Fruit fly (Drosophila melanogaster) ovary, adult (tissue): Measurements from ENCODE around the gene Drep4.

Source experiments
- CG17801 ChIP-seq: fragments of 200-800 bp; optimal IDR thresholded peaks from 2 replicates; lab custom pipeline; 2019; ENCODE audit warnings: missing biosample characterization, mild to moderate bottlenecking, missing genetic modification characterization, moderate library complexity; ENCODE audit not compliant: partially characterized antibody

Gene Drep4

dm6 chr2L:13289689-13290088 is 3.4 kb upstream of the Drep4 start, which contains the start of gene CG31729:
Gene CG31729 (plus strand): TSS chr2L:13289997.
- peak; percentile 25 for TF ChIP-seq CG17801 (GFP tag; lab: Kevin White, UChicago)

DNA sequence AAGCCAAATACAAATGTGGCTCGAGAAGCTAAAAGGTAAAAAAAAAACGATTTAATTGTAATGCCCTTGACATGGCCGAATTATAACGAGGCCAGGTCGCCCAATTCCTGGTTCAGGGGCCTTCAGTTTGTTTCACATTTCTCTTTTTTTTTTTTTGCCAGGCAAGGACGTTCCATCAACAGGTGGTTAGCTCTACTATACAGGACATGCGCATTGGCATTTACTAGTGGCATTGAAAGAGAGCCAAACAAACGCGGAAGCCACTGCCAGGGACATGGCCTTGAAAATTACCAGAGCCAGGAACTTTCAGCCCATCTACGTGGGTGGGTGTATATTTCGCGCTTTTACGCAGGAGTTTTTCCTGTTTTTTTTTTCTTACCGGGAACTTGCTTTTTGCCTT is 471 bp downstream of the Drep4 start:
- no peak for TF ChIP-seq CG17801 (GFP tag; lab: Kevin White, UChicago)

DNA sequence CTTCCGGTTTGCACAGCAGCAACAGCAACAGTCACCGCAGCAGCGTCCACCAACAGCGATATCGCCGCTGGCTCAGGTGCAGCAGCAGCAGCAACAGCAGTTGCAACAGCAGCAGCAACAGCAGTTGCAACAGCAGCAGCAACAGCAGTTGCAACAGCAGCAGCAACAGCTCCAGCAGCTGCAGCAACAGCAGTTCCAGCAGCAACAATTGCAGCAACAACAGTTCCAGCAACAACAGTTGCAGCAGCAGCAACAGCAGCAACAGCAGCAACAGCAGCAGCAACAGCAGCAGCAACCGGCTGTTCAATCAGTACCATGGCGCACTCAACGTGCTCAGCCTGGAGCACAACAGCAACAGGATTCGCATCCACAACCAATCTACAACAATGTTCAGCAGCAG is 13.7 kb downstream of the Drep4 start:
- no peak for TF ChIP-seq CG17801 (GFP tag; lab: Kevin White, UChicago)

DNA sequence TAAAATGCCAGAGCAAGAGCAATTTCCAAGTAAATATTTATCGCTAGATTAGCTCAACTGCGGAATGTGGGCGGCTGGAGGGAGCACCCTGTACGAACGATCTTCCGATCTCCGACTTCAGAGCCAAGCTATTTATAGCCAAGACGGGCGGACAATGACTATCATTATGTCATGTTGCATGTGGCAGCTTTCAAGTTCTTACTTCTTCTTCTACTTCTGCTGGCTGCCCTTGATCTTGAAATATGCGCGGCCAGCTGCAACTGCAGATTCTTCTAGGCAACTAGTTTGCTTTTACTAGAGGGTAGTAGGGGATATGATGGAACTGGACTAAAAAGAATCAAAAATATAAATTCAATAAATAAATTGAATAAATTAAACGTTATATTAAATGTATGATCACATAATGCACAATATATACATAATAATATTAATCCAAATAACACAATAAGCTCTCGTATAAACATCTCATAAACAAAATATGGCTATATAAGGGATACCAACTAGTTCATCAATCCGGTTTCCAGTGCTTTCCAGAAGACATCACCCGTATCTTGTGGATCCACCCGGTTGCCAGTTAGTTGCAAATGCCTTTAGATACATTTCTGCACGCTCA is 18.1 kb downstream of the Drep4 start:
- no peak for TF ChIP-seq CG17801 (GFP tag; lab: Kevin White, UChicago)

- no peak for TF ChIP-seq CG17801 (GFP tag; lab: Kevin White, UChicago)
These were observed 19.6 kb downstream of the Drep4 start for dm6 chr2L:13266627-13267026.

- TF ChIP-seq CG17801 (GFP tag; lab: Kevin White, UChicago) = no peak
These were observed 20.5 kb downstream of the Drep4 start, which contains the start of gene CG31848 for dm6 chr2L:13265776-13266175. Gene CG31848 (minus strand): TSS chr2L:13265876.

DNA sequence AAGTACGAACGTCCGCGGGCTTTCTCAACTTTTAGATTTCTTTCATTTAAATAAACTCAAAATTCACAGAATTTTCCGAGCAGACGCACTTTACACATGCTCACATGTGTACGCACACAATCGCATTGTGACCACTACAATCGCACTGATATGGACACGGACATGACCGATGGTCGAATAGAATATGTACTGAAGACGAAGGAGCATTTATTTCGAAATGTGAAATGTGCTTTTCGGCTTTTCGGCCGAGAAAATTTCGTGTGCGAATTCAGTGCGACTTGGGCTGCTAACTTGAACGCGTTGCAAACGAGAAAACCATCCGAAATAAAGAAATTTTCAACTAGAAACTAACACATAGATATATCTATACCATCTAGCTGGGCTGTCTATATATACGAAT is 25.5 kb downstream of the Drep4 start, which contains the start of gene CG44085:
Gene CG44085 (plus strand): TSS at position 269 of the 400 bp plus-strand sequence.
- no peak for TF ChIP-seq CG17801 (GFP tag; lab: Kevin White, UChicago)

dm6 chr2L:13259643-13260042 is 26.6 kb downstream of the Drep4 start, which contains the start of gene CG31730:
Gene CG31730 (minus strand): TSS chr2L:13259743.
- TF ChIP-seq CG17801 (GFP tag; lab: Kevin White, UChicago) = no peak

- no peak for TF ChIP-seq CG17801 (GFP tag; lab: Kevin White, UChicago)
These were observed 27.6 kb downstream of the Drep4 start for dm6 chr2L:13258702-13259101.

dm6 chr2L:13257177-13257576 is 29.1 kb downstream of the Drep4 start, which contains the start of gene Naa20B:
Gene Naa20B (plus strand): TSS chr2L:13257477.
- TF ChIP-seq CG17801 (GFP tag; lab: Kevin White, UChicago) = no peak

DNA sequence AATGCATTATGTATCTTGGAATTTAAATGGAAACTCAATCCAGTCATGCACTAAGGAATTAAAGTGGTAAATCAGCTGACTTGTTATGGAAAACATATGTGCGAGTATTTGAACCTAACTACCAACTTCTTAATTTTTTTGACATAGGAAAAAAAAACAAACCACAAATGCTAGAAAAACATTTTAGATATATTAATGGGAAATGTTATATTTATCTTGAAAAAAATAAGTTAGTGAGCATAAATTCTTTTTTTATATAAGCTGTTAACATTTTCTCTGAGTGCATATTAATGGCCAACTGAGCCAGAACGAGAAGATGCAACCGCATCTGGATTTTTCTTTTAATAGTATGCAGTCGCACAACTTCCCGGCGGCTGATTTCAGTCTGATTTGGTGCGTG is 35.1 kb downstream of the Drep4 start:
- no peak for TF ChIP-seq CG17801 (GFP tag; lab: Kevin White, UChicago)

- TF ChIP-seq CG17801 (GFP tag; lab: Kevin White, UChicago) = no peak
These were observed 40.2 kb downstream of the Drep4 start, which contains the start of gene CG16820 for dm6 chr2L:13245855-13246645. Gene CG16820 (plus strand): TSS chr2L:13246232.

DNA sequence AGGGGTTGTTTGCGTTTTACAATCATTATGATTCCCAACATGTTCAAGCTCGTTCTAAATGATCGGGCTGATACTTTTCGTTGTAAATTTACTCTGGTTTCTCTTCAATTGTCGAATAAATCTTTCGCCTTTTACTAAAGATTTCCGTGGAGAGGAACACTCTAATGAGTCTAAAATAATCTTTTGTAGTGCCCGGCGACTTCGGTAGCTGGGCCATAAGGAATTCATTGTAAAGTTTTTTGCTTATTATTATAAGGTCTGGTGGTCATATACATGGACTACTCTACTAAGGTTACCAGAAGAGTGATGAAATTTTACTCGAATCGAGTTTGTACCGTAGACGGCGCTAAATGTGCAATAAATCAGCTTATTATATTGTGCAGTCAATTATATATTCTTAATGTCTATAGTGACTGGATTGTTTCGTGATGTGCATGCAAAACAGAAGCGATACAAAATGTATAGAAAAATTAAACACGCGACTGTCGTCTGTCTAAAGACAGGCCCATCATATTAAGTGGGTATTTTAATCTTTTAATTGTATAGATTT is 41.4 kb downstream of the Drep4 start:
- no peak for TF ChIP-seq CG17801 (GFP tag; lab: Kevin White, UChicago)

- no peak for TF ChIP-seq CG17801 (GFP tag; lab: Kevin White, UChicago)
These were observed 46.6 kb downstream of the Drep4 start, which contains the start of gene Jhbp13 for dm6 chr2L:13239689-13240088. Gene Jhbp13 (plus strand): TSS chr2L:13239989.

- TF ChIP-seq CG17801 (GFP tag; lab: Kevin White, UChicago) = no peak
These were observed 50.1 kb downstream of the Drep4 start, which contains the start of gene Jhbp14 for dm6 chr2L:13236194-13236593. Gene Jhbp14 (plus strand): TSS chr2L:13236494.
